Fruit fly (Drosophila melanogaster): ENCODE measurements around the gene Toll-9.
A peak's percentile ranks its signal among the peaks of the same experiment; 100 is the strongest.

Toll-9 gene

dm6 chr3L:20317751-20318150 is 48.8 kb downstream of the Toll-9 start:
- no peak for TF ChIP-seq unc-4 (GFP tag; IDR thresholded peaks at IDR 0.05; ENCODE audit: partially characterized antibody)
- no peak for TF ChIP-seq CG42726 (GFP tag; IDR thresholded peaks at IDR 0.05; ENCODE audit: partially characterized antibody)
- peak in 1 of 2 experiments; percentile 59 for TF ChIP-seq eve (GFP tag; optimal IDR thresholded peaks at IDR 0.05)
- peak; percentile 8 for TF ChIP-seq fd3F (GFP tag; optimal IDR thresholded peaks at IDR 0.05)
- TF ChIP-seq Med (GFP tag) = peak; percentile 0
- TF ChIP-seq jing (GFP tag; optimal IDR thresholded peaks at IDR 0.05) = no peak
- no peak for TF ChIP-seq D19B (GFP tag; optimal IDR thresholded peaks at IDR 0.05)
- TF ChIP-seq bsh (GFP tag; optimal IDR thresholded peaks at IDR 0.05) = peak in 1 of 2 experiments; percentile 21
- TF ChIP-seq hkb (optimal IDR thresholded peaks at IDR 0.05) = no peak
- 0 out of 2 replicates have a peak, but pooled peaks have one; percentile 11 for TF ChIP-seq hkb (GFP tag; IDR thresholded peaks at IDR 0.05)
- TF ChIP-seq Awh (GFP tag; IDR thresholded peaks at IDR 0.05) = no peak
- TF ChIP-seq Abd-B (GFP tag; optimal IDR thresholded peaks at IDR 0.05) = no peak
- TF ChIP-seq sens (GFP tag) = peak; percentile 83
- TF ChIP-seq Xrp1 (GFP tag; IDR thresholded peaks at IDR 0.05) = 0 out of 2 replicates have a peak, but pooled peaks have one; percentile 10

dm6 chr3L:20316956-20317589 is 49.5 kb downstream of the Toll-9 start, which contains the start of gene Spn77Ba:
Spn77Ba (plus strand) TSS chr3L:20317190.
- TF ChIP-seq CrebB (tag; optimal IDR thresholded peaks at IDR 0.05) (no peak), Trl (optimal IDR thresholded peaks at IDR 0.05) (peak in 1 of 2 experiments; percentile 33), Trl (GFP tag; optimal IDR thresholded peaks at IDR 0.05) (no peak), CG16863 (GFP tag; optimal IDR thresholded peaks at IDR 0.05) (no peak), NK7.1 (GFP tag; optimal IDR thresholded peaks at IDR 0.05) (no peak), CG13894 (tag; optimal IDR thresholded peaks at IDR 0.05) (peak; percentile 9), CG15514 (GFP tag; optimal IDR thresholded peaks at IDR 0.05) (no peak), CG10543 (GFP tag; optimal IDR thresholded peaks at IDR 0.05) (peak; percentile 6), rib (GFP tag; IDR thresholded peaks at IDR 0.05) (0 out of 2 replicates have a peak, but pooled peaks have one; percentile 32), CG8290 (GFP tag; optimal IDR thresholded peaks at IDR 0.05) (no peak), CG8290 (tag; optimal IDR thresholded peaks at IDR 0.05) (peak in 1 of 2 experiments; percentile 29), ro (GFP tag; IDR thresholded peaks at IDR 0.05) (no peak), lab (GFP tag; optimal IDR thresholded peaks at IDR 0.05) (peak; percentile 22), Ets65A (GFP tag) (no peak), Drgx (GFP tag; IDR thresholded peaks at IDR 0.05) (peak; percentile 53), vvl (GFP tag; IDR thresholded peaks at IDR 0.05) (peak; percentile 27; the same call in 1 of the 2 replicates), CG15601 (tag; optimal IDR thresholded peaks at IDR 0.05) (no peak), Rfx (GFP tag; IDR thresholded peaks at IDR 0.05) (peak; percentile 36; the same call in 1 of the 2 replicates), HLH4C (GFP tag; IDR thresholded peaks at IDR 0.05; ENCODE audit: partially characterized antibody) (0 out of 3 replicates have a peak, but pooled peaks have one; percentile 31), chinmo (GFP tag; IDR thresholded peaks at IDR 0.05; ENCODE audit: partially characterized antibody) (0 out of 4 replicates have a peak, but pooled peaks have one; percentile 50), gsb (GFP tag; IDR thresholded peaks at IDR 0.05) (0 out of 2 replicates have a peak, but pooled peaks have one; percentile 18), CG34422 (GFP tag; IDR thresholded peaks at IDR 0.05) (0 out of 3 replicates have a peak, but pooled peaks have one; percentile 28), Pdp1 (GFP tag; optimal IDR thresholded peaks at IDR 0.05) (peak in 1 of 2 experiments; percentile 50), Adf1 (GFP tag; IDR thresholded peaks at IDR 0.05) (peak; percentile 18; the same call in 1 of the 2 replicates), sug (tag; optimal IDR thresholded peaks at IDR 0.05) (peak; percentile 16), nom (GFP tag; optimal IDR thresholded peaks at IDR 0.05) (peak; percentile 84), ranshi (GFP tag; IDR thresholded peaks at IDR 0.05) (no peak), NFAT (GFP tag; IDR thresholded peaks at IDR 0.05) (0 out of 2 replicates have a peak, but pooled peaks have one; percentile 13), CG8281 (tag; optimal IDR thresholded peaks at IDR 0.05) (peak; percentile 42), CG12769 (tag; optimal IDR thresholded peaks at IDR 0.05) (peak; percentile 35), lilli (GFP tag; optimal IDR thresholded peaks at IDR 0.05) (no peak), Med (GFP tag) (peak; percentile 48), BtbVII (GFP tag; optimal IDR thresholded peaks at IDR 0.05) (peak; percentile 24), sob (GFP tag; IDR thresholded peaks at IDR 0.05) (0 out of 2 replicates have a peak, but pooled peaks have one; percentile 38), CG6175 (GFP tag; IDR thresholded peaks at IDR 0.05) (peak; percentile 33; the same call in 1 of the 3 replicates), sd (tag; optimal IDR thresholded peaks at IDR 0.05) (peak; percentile 46)

All from whole organism, embryonic.